Worm (Caenorhabditis elegans) whole organism, L2 larva: ENCODE results near the gene sli-1.

Experiments used
- C34F6.9 ChIP-seq: fragments of 150-350 bp; optimal IDR thresholded peaks from 2 replicates; lab custom pipeline; 2014; ENCODE audit warnings: missing biosample characterization, missing genetic modification characterization
- F13H6.1 ChIP-seq: sonication (generic microtip); optimal IDR thresholded peaks from 2 replicates; lab custom pipeline; 2016; ENCODE audit warnings: missing genetic modification characterization, missing compliant biosample characterization
- Y55F3AM.14 ChIP-seq: fragments of 200-800 bp; sonication (Bioruptor generic); optimal IDR thresholded peaks from 2 replicates; lab custom pipeline; 2018; ENCODE audit warnings: mild to moderate bottlenecking, missing genetic modification characterization, missing compliant biosample characterization
- alr-1 ChIP-seq: fragments of 150-350 bp; optimal IDR thresholded peaks from 2 replicates; lab custom pipeline; 2014; ENCODE audit warnings: missing biosample characterization, missing genetic modification characterization
- aly-2 ChIP-seq: fragments of 150-350 bp; optimal IDR thresholded peaks from 2 replicates; lab custom pipeline; 2014; ENCODE audit warnings: missing biosample characterization, missing genetic modification characterization
- ama-1 ChIP-seq: fragments of 150-350 bp; optimal IDR thresholded peaks from 2 replicates; lab custom pipeline; 2018; ENCODE audit warnings: inconsistent platforms
- blmp-1 ChIP-seq: sonication (generic microtip); optimal IDR thresholded peaks from 2 replicates; lab custom pipeline; 2017; ENCODE audit warnings: missing genetic modification characterization, mild to moderate bottlenecking, missing compliant biosample characterization, antibody characterized with exemption, moderate library complexity; ENCODE audit not compliant: insufficient read depth
- ceh-16 ChIP-seq: fragments of 150-350 bp; optimal IDR thresholded peaks from 2 replicates; lab custom pipeline; 2014; ENCODE audit warnings: missing biosample characterization, missing genetic modification characterization
- ceh-82 ChIP-seq: fragments of 150-350 bp; optimal IDR thresholded peaks from 2 replicates; lab custom pipeline; 2014; ENCODE audit warnings: missing biosample characterization, missing genetic modification characterization
- crh-2 ChIP-seq: sonication (generic microtip); optimal IDR thresholded peaks from 2 replicates; lab custom pipeline; 2017; ENCODE audit warnings: missing biosample characterization, missing genetic modification characterization
- egl-27 ChIP-seq: sonication (generic microtip); optimal IDR thresholded peaks from 3 replicates; lab custom pipeline; 2017; ENCODE audit warnings: missing biosample characterization, missing genetic modification reagents, missing genetic modification characterization
- elt-1 ChIP-seq: fragments of 150-350 bp; optimal IDR thresholded peaks from 2 replicates; lab custom pipeline; 2014; ENCODE audit warnings: missing biosample characterization, missing genetic modification characterization
- fos-1 ChIP-seq: fragments of 150-350 bp; optimal IDR thresholded peaks from 2 replicates; lab custom pipeline; 2014; ENCODE audit warnings: missing biosample characterization, missing genetic modification characterization
- gmeb-1 ChIP-seq: fragments of 150-350 bp; optimal IDR thresholded peaks from 2 replicates; lab custom pipeline; 2014; ENCODE audit warnings: missing biosample characterization, missing genetic modification characterization
- lin-13 ChIP-seq: fragments of 150-350 bp; optimal IDR thresholded peaks from 2 replicates; lab custom pipeline; 2014; ENCODE audit warnings: missing biosample characterization, missing genetic modification reagents, missing genetic modification characterization
- lin-39 ChIP-seq: fragments of 150-350 bp; optimal IDR thresholded peaks from 2 replicates; lab custom pipeline; 2014; ENCODE audit warnings: missing biosample characterization, missing genetic modification reagents, missing genetic modification characterization
- lsy-2 ChIP-seq, 2 experiments: fragments of 150-350 bp in 1 of 2; sonication (generic microtip) in 1 of 2; optimal IDR thresholded peaks; 2 replicates each; lab custom pipeline; 2014 to 2017; ENCODE audit warnings: missing biosample characterization in 2 of 2, missing genetic modification characterization in 2 of 2
- mab-5 ChIP-seq: fragments of 150-350 bp; optimal IDR thresholded peaks from 2 replicates; lab custom pipeline; 2014; ENCODE audit warnings: missing biosample characterization, missing genetic modification characterization
- mbf-1 ChIP-seq: sonication (generic microtip); optimal IDR thresholded peaks from 2 replicates; lab custom pipeline; 2017; ENCODE audit warnings: missing biosample characterization, missing genetic modification characterization
- mdl-1 ChIP-seq, 2 experiments: fragments of 150-350 bp in 1 of 2; sonication (generic microtip) in 1 of 2; optimal IDR thresholded peaks; 2 replicates each; lab custom pipeline; 2017; ENCODE audit warnings: missing biosample characterization in 2 of 2, missing genetic modification characterization in 2 of 2
- nhr-10 ChIP-seq: sonication (generic microtip); optimal IDR thresholded peaks from 2 replicates; lab custom pipeline; 2017; ENCODE audit warnings: missing biosample characterization, missing genetic modification characterization
- nhr-11 ChIP-seq: fragments of 150-350 bp; optimal IDR thresholded peaks from 2 replicates; lab custom pipeline; 2014; ENCODE audit warnings: missing biosample characterization, missing genetic modification characterization
- nhr-12 ChIP-seq: fragments of 150-350 bp; optimal IDR thresholded peaks from 2 replicates; lab custom pipeline; 2014; ENCODE audit warnings: missing biosample characterization, missing genetic modification characterization
- nhr-21 ChIP-seq: fragments of 150-350 bp; optimal IDR thresholded peaks from 2 replicates; lab custom pipeline; 2014; ENCODE audit warnings: missing biosample characterization, missing genetic modification characterization
- nhr-23 ChIP-seq: fragments of 150-350 bp; optimal IDR thresholded peaks from 2 replicates; lab custom pipeline; 2014; ENCODE audit warnings: missing biosample characterization, missing genetic modification reagents, missing genetic modification characterization
- nhr-237 ChIP-seq: fragments of 150-350 bp; optimal IDR thresholded peaks from 2 replicates; lab custom pipeline; 2014; ENCODE audit warnings: missing biosample characterization, missing genetic modification characterization
- nhr-25 ChIP-seq: fragments of 150-350 bp; sonication (generic microtip); optimal IDR thresholded peaks from 3 replicates; lab custom pipeline; 2014; ENCODE audit warnings: missing biosample characterization, missing genetic modification characterization
- nhr-6 ChIP-seq: fragments of 150-350 bp; optimal IDR thresholded peaks from 2 replicates; lab custom pipeline; 2014; ENCODE audit warnings: missing biosample characterization, missing genetic modification characterization
- nhr-77 ChIP-seq: fragments of 150-350 bp; optimal IDR thresholded peaks from 2 replicates; lab custom pipeline; 2014; ENCODE audit warnings: missing biosample characterization, missing genetic modification characterization
- peb-1 ChIP-seq: fragments of 150-350 bp; optimal IDR thresholded peaks from 2 replicates; lab custom pipeline; 2014; ENCODE audit warnings: missing biosample characterization, missing genetic modification characterization
- sem-4 ChIP-seq: fragments of 150-350 bp; optimal IDR thresholded peaks from 2 replicates; lab custom pipeline; 2014; ENCODE audit warnings: missing biosample characterization, missing genetic modification reagents, missing genetic modification characterization
- skn-1 ChIP-seq: sonication (generic microtip); optimal IDR thresholded peaks from 2 replicates; lab custom pipeline; 2017; ENCODE audit warnings: missing biosample characterization, missing genetic modification characterization
- sma-3 ChIP-seq: sonication (generic microtip); optimal IDR thresholded peaks from 2 replicates; lab custom pipeline; 2016; ENCODE audit warnings: missing genetic modification reagents, missing genetic modification characterization, missing compliant biosample characterization
- sma-9 ChIP-seq, 2 experiments: fragments of 150-350 bp in 1 of 2; sonication (generic microtip) in 1 of 2; optimal IDR thresholded peaks; 2 replicates each; lab custom pipeline; 2014 to 2016; ENCODE audit warnings: missing genetic modification characterization in 2 of 2, mild to moderate bottlenecking in 1 of 2, missing biosample characterization in 1 of 2, missing compliant biosample characterization in 1 of 2, missing genetic modification reagents in 1 of 2, moderate library complexity in 1 of 2
- unc-39 ChIP-seq: fragments of 150-350 bp; optimal IDR thresholded peaks from 2 replicates; lab custom pipeline; 2014; ENCODE audit warnings: missing biosample characterization, missing genetic modification characterization
- unc-55 ChIP-seq: fragments of 150-350 bp; sonication (generic microtip); optimal IDR thresholded peaks from 3 replicates; lab custom pipeline; 2014; ENCODE audit warnings: missing biosample characterization, missing genetic modification reagents, missing genetic modification characterization
- zag-1 ChIP-seq: fragments of 150-350 bp; optimal IDR thresholded peaks from 2 replicates; lab custom pipeline; 2014; ENCODE audit warnings: missing biosample characterization, missing genetic modification characterization
- ztf-11 ChIP-seq: sonication (generic microtip); optimal IDR thresholded peaks from 2 replicates; lab custom pipeline; 2017; ENCODE audit warnings: missing biosample characterization, missing genetic modification characterization
- ztf-4 ChIP-seq: fragments of 150-350 bp; optimal IDR thresholded peaks from 2 replicates; lab custom pipeline; 2014; ENCODE audit warnings: missing biosample characterization, missing genetic modification characterization

sli-1 gene

ce11 chrX:727737-728136 lies 2.0 kb upstream of the sli-1 start (continued):
- TF ChIP-seq nhr-12: no peak
- TF ChIP-seq ceh-82 (tag; lab: Kevin White, UChicago): no peak
- no peak for TF ChIP-seq unc-39 (tag; lab: Kevin White, UChicago)
- peak; percentile 78 for TF ChIP-seq nhr-25
- TF ChIP-seq sma-3 (GFP tag; lab: Kevin White, UChicago): peak; percentile 76
- TF ChIP-seq peb-1 (tag; lab: Kevin White, UChicago): no peak
- peak; percentile 57 for TF ChIP-seq sma-9 (GFP tag; optimal IDR thresholded peaks at IDR 0.05; lab: Kevin White, UChicago)
- no peak for TF ChIP-seq sma-9 (tag; optimal IDR thresholded peaks at IDR 0.05; lab: Kevin White, UChicago)
- TF ChIP-seq gmeb-1 (tag; lab: Kevin White, UChicago): peak; percentile 56
- TF ChIP-seq ztf-4 (tag; lab: Kevin White, UChicago): peak; percentile 19
- TF ChIP-seq Y55F3AM.14 (GFP tag; lab: Kevin White, UChicago): no peak
- peak; percentile 27 for TF ChIP-seq egl-27 (tag; lab: Kevin White, UChicago)
- peak; percentile 17 for TF ChIP-seq mab-5 (tag; lab: Kevin White, UChicago)
- no peak for TF ChIP-seq ama-1
- TF ChIP-seq zag-1 (tag; lab: Kevin White, UChicago): no peak
- TF ChIP-seq nhr-23 (tag; lab: Kevin White, UChicago): no peak
- peak; percentile 71 for TF ChIP-seq F13H6.1 (tag; lab: Kevin White, UChicago)
- TF ChIP-seq blmp-1 (tag; lab: Kevin White, UChicago): no peak
- no peak for TF ChIP-seq alr-1 (tag; lab: Kevin White, UChicago)
- peak; percentile 74 for TF ChIP-seq sem-4 (tag; lab: Kevin White, UChicago)
- no peak for TF ChIP-seq aly-2 (tag; lab: Kevin White, UChicago)

- no peak for TF ChIP-seq alr-1 (tag; lab: Kevin White, UChicago)
- TF ChIP-seq elt-1: no peak
- TF ChIP-seq nhr-25: no peak
- TF ChIP-seq skn-1 (tag; lab: Kevin White, UChicago): no peak
- no peak for TF ChIP-seq mbf-1
- no peak for TF ChIP-seq peb-1 (tag; lab: Kevin White, UChicago)
- no peak for TF ChIP-seq nhr-237 (tag; lab: Kevin White, UChicago)
- TF ChIP-seq nhr-23 (tag; lab: Kevin White, UChicago): no peak
- no peak for TF ChIP-seq mdl-1 (tag; optimal IDR thresholded peaks at IDR 0.05; lab: Kevin White, UChicago)
- TF ChIP-seq ceh-82 (tag; lab: Kevin White, UChicago): no peak
- TF ChIP-seq crh-2 (tag; lab: Kevin White, UChicago): peak; percentile 2
- peak; percentile 4 for TF ChIP-seq C34F6.9 (tag; lab: Kevin White, UChicago)
- no peak for TF ChIP-seq lsy-2 (tag; optimal IDR thresholded peaks at IDR 0.05; lab: Kevin White, UChicago)
- peak; percentile 47 for TF ChIP-seq fos-1 (tag; lab: Kevin White, UChicago)
- TF ChIP-seq nhr-10 (tag; lab: Kevin White, UChicago): no peak
- no peak for TF ChIP-seq gmeb-1 (tag; lab: Kevin White, UChicago)
- no peak for TF ChIP-seq ceh-16 (tag; lab: Kevin White, UChicago)
- TF ChIP-seq nhr-6 (tag; lab: Kevin White, UChicago): no peak
- TF ChIP-seq lin-13 (GFP tag; lab: Kevin White, UChicago): no peak
Measured at ce11 chrX:726295-726694, 527 bp upstream of the sli-1 start.

ce11 chrX:714398-714797 lies 11.4 kb downstream of the sli-1 start, which contains the start of gene irk-2:
Gene irk-2 (minus strand): TSS chrX:714498.
- TF ChIP-seq ceh-82 (tag; lab: Kevin White, UChicago) (no peak), crh-2 (tag; lab: Kevin White, UChicago) (no peak), nhr-237 (tag; lab: Kevin White, UChicago) (no peak), sma-9 (GFP tag; optimal IDR thresholded peaks at IDR 0.05; lab: Kevin White, UChicago) (no peak), sma-9 (tag; optimal IDR thresholded peaks at IDR 0.05; lab: Kevin White, UChicago) (no peak), lin-39 (tag; lab: Kevin White, UChicago) (no peak), mab-5 (tag; lab: Kevin White, UChicago) (no peak), nhr-11 (tag; lab: Kevin White, UChicago) (no peak), nhr-21 (tag; lab: Kevin White, UChicago) (no peak), nhr-77 (tag; lab: Kevin White, UChicago) (no peak), zag-1 (tag; lab: Kevin White, UChicago) (no peak), ztf-11 (no peak), lin-13 (GFP tag; lab: Kevin White, UChicago) (no peak), mbf-1 (no peak), unc-55 (GFP tag; lab: Kevin White, UChicago) (no peak), ama-1 (no peak), nhr-10 (tag; lab: Kevin White, UChicago) (no peak)
